Worm (Caenorhabditis elegans) whole organism, late embryonic: Measurements from ENCODE around the gene ZK596.2.

Experiments used
- F13H6.1 ChIP-seq: sonication (generic microtip); optimal IDR thresholded peaks from 2 replicates; lab custom pipeline; 2016; ENCODE audit warnings: missing genetic modification characterization, missing compliant biosample characterization
- ama-1 ChIP-seq: fragments of 150-350 bp; optimal IDR thresholded peaks from 2 replicates; lab custom pipeline; 2014
- ceh-14 ChIP-seq: sonication (generic microtip); optimal IDR thresholded peaks from 2 replicates; lab custom pipeline; 2016; ENCODE audit warnings: missing genotype, missing genetic modification characterization, missing compliant biosample characterization
- ceh-30 ChIP-seq: fragments of 150-350 bp; optimal IDR thresholded peaks from 2 replicates; lab custom pipeline; 2014; ENCODE audit warnings: missing biosample characterization, missing genetic modification characterization
- ceh-34 ChIP-seq: sonication (generic microtip); optimal IDR thresholded peaks from 2 replicates; lab custom pipeline; 2016; ENCODE audit warnings: mild to moderate bottlenecking, missing genetic modification characterization, missing compliant biosample characterization
- ceh-45 ChIP-seq: fragments of 200-800 bp; sonication (Bioruptor generic); IDR thresholded peaks from 2 replicates; pipeline ENCODE4 v1.3.6; 2022; ENCODE audit warnings: missing genetic modification reagents, missing genetic modification characterization, missing compliant biosample characterization
- ceh-48 ChIP-seq: sonication (generic microtip); optimal IDR thresholded peaks from 2 replicates; lab custom pipeline; 2016; ENCODE audit warnings: missing genetic modification characterization, inconsistent platforms, missing compliant biosample characterization
- nfya-1 ChIP-seq: sonication (generic microtip); optimal IDR thresholded peaks from 2 replicates; lab custom pipeline; 2017; ENCODE audit warnings: missing genetic modification characterization, mild to moderate bottlenecking, missing compliant biosample characterization, antibody characterized with exemption, moderate library complexity
- pqm-1 ChIP-seq: sonication (generic microtip); optimal IDR thresholded peaks from 2 replicates; lab custom pipeline; 2016; ENCODE audit warnings: missing genetic modification characterization, missing compliant biosample characterization
- syd-9 ChIP-seq: sonication (generic microtip); optimal IDR thresholded peaks from 2 replicates; lab custom pipeline; 2016; ENCODE audit warnings: mild to moderate bottlenecking, missing genetic modification characterization, moderate library complexity, missing compliant biosample characterization

- no peak for TF ChIP-seq ceh-45 (GFP tag; lab: Robert Waterston, UW)
- TF ChIP-seq ceh-30, result no peak
- TF ChIP-seq F13H6.1, result no peak
- TF ChIP-seq ama-1 (lab: Kevin White, UChicago), result no peak
- TF ChIP-seq pqm-1 (tag; lab: Kevin White, UChicago), result no peak
- TF ChIP-seq ceh-34, result no peak
- TF ChIP-seq ceh-14, result no peak
- TF ChIP-seq syd-9, result no peak
- no peak for TF ChIP-seq nfya-1 (tag; lab: Kevin White, UChicago)
- TF ChIP-seq ceh-48 (tag; lab: Kevin White, UChicago), result peak; percentile 5
Observed at ce11 chrIV:10861102-10861501, 48.0 kb downstream of the ZK596.2 start, which contains the start of gene rbm-22.
